Fruit fly (Drosophila melanogaster) whole organism, prepupa: Measurements from ENCODE around the gene MED19.

Experiments
- Blimp-1 ChIP-seq: fragments of 200-800 bp; sonication (Bioruptor generic); optimal IDR thresholded peaks from 3 replicates; lab custom pipeline; 2017; ENCODE audit warnings: missing biosample characterization, missing genetic modification characterization, mild to moderate bottlenecking, moderate library complexity, missing genetic modification reagents
- CG10669 ChIP-seq: fragments of 200-800 bp; sonication (Bioruptor generic); optimal IDR thresholded peaks from 3 replicates; lab custom pipeline; 2018; ENCODE audit warnings: missing biosample characterization, mild to moderate bottlenecking, missing genetic modification characterization, moderate library complexity
- CG11294 ChIP-seq: fragments of 200-800 bp; sonication (Bioruptor generic); IDR thresholded peaks from 2 replicates; pipeline ENCODE4 v1.3.6; 2022; ENCODE audit warnings: missing biosample characterization, missing genetic modification characterization
- CG11902 ChIP-seq: fragments of 200-800 bp; sonication (Bioruptor generic); optimal IDR thresholded peaks from 3 replicates; lab custom pipeline; 2016; ENCODE audit warnings: missing biosample characterization, missing genetic modification characterization
- CG15336 ChIP-seq: fragments of 200-800 bp; sonication (Bioruptor generic); IDR thresholded peaks from 2 replicates; pipeline ENCODE4 v1.3.6; 2022; ENCODE audit warnings: missing biosample characterization, missing genetic modification characterization
- CG1621 ChIP-seq: fragments of 200-800 bp; sonication (Bioruptor generic); optimal IDR thresholded peaks from 3 replicates; lab custom pipeline; 2018; ENCODE audit warnings: missing biosample characterization, mild to moderate bottlenecking, missing genetic modification characterization
- CG3032 ChIP-seq: fragments of 200-800 bp; optimal IDR thresholded peaks from 2 replicates; lab custom pipeline; 2019; ENCODE audit warnings: missing biosample characterization, mild to moderate bottlenecking, missing genetic modification characterization, moderate library complexity
- CG31627 ChIP-seq: fragments of 200-800 bp; sonication (Bioruptor generic); optimal IDR thresholded peaks from 3 replicates; lab custom pipeline; 2016; ENCODE audit warnings: missing biosample characterization, missing genetic modification characterization
- CG32006 ChIP-seq: fragments of 200-800 bp; sonication (Bioruptor generic); optimal IDR thresholded peaks from 3 replicates; lab custom pipeline; 2017; ENCODE audit warnings: missing biosample characterization, mild to moderate bottlenecking, missing genetic modification characterization
- CG34406 ChIP-seq: fragments of 200-800 bp; sonication (Bioruptor generic); optimal IDR thresholded peaks from 3 replicates; lab custom pipeline; 2016; ENCODE audit warnings: missing biosample characterization, missing genetic modification characterization
- CG3919 ChIP-seq: fragments of 200-800 bp; sonication (Bioruptor generic); optimal IDR thresholded peaks from 3 replicates; lab custom pipeline; 2016; ENCODE audit warnings: missing biosample characterization, missing genetic modification characterization
- CG6163 ChIP-seq: fragments of 200-800 bp; sonication (Bioruptor generic); IDR thresholded peaks from 3 replicates; pipeline ENCODE4 v1.3.6; 2022; ENCODE audit warnings: missing biosample characterization, missing genetic modification characterization
- CG6276 ChIP-seq: fragments of 200-800 bp; sonication (Bioruptor generic); optimal IDR thresholded peaks from 2 replicates; lab custom pipeline; 2017; ENCODE audit warnings: missing biosample characterization, mild to moderate bottlenecking, missing genetic modification characterization
- CG6792 ChIP-seq: fragments of 200-800 bp; sonication (Bioruptor generic); optimal IDR thresholded peaks from 3 replicates; lab custom pipeline; 2016; ENCODE audit warnings: missing biosample characterization, missing genetic modification characterization
- CG6808 ChIP-seq: fragments of 200-800 bp; sonication (Bioruptor generic); optimal IDR thresholded peaks from 3 replicates; lab custom pipeline; 2017; ENCODE audit warnings: missing biosample characterization, missing genetic modification characterization, mild to moderate bottlenecking, moderate library complexity, missing genetic modification reagents
- CG6854 ChIP-seq: fragments of 200-800 bp; sonication (Bioruptor generic); optimal IDR thresholded peaks from 2 replicates; lab custom pipeline; 2017; ENCODE audit warnings: missing biosample characterization, mild to moderate bottlenecking, missing genetic modification characterization
- CG8119 ChIP-seq: fragments of 200-800 bp; sonication (Bioruptor generic); IDR thresholded peaks from 3 replicates; pipeline ENCODE4 v1.3.6; 2022; ENCODE audit warnings: missing biosample characterization, missing genetic modification characterization
- CG8319 ChIP-seq: fragments of 200-800 bp; sonication (Bioruptor generic); optimal IDR thresholded peaks from 3 replicates; lab custom pipeline; 2016; ENCODE audit warnings: missing biosample characterization, missing genetic modification characterization
- CG8632 ChIP-seq: fragments of 200-800 bp; sonication (Bioruptor generic); optimal IDR thresholded peaks from 3 replicates; lab custom pipeline; 2016; ENCODE audit warnings: missing biosample characterization, missing genetic modification characterization
- CG9139 ChIP-seq: fragments of 200-800 bp; sonication (Bioruptor generic); optimal IDR thresholded peaks from 3 replicates; lab custom pipeline; 2017; ENCODE audit warnings: missing biosample characterization, mild to moderate bottlenecking, missing genetic modification characterization
- Eip75B ChIP-seq: fragments of 200-800 bp; sonication (Bioruptor generic); optimal IDR thresholded peaks from 3 replicates; lab custom pipeline; 2016; ENCODE audit warnings: missing biosample characterization, missing genetic modification characterization
- Eip78C ChIP-seq: fragments of 200-800 bp; sonication (Bioruptor generic); peaks from one replicate; lab custom pipeline; 2016; ENCODE audit warnings: missing biosample characterization, missing genetic modification characterization
- Eip93F ChIP-seq: fragments of 200-800 bp; sonication (Bioruptor generic); optimal IDR thresholded peaks from 2 replicates; lab custom pipeline; 2016; ENCODE audit warnings: missing biosample characterization, mild to moderate bottlenecking, missing genetic modification characterization
- Ets21C ChIP-seq: fragments of 200-800 bp; sonication (Bioruptor generic); optimal IDR thresholded peaks from 3 replicates; lab custom pipeline; 2016; ENCODE audit warnings: missing biosample characterization, missing genetic modification characterization
- Hr39 ChIP-seq: fragments of 200-800 bp; sonication (Bioruptor generic); optimal IDR thresholded peaks from 2 replicates; lab custom pipeline; 2016; ENCODE audit warnings: missing biosample characterization, missing genetic modification characterization
- Hr4 ChIP-seq: fragments of 200-800 bp; sonication (Bioruptor generic); optimal IDR thresholded peaks from 3 replicates; lab custom pipeline; 2016; ENCODE audit warnings: missing biosample characterization, missing genetic modification characterization
- Lpt ChIP-seq: fragments of 200-800 bp; sonication (Bioruptor generic); optimal IDR thresholded peaks from 3 replicates; lab custom pipeline; 2016; ENCODE audit warnings: missing biosample characterization, missing genetic modification characterization
- Met ChIP-seq: fragments of 200-800 bp; sonication (Bioruptor generic); optimal IDR thresholded peaks from 3 replicates; lab custom pipeline; 2016; ENCODE audit warnings: missing biosample characterization, missing genetic modification characterization
- Smox ChIP-seq: fragments of 200-800 bp; sonication (Bioruptor generic); optimal IDR thresholded peaks from 3 replicates; lab custom pipeline; 2016; ENCODE audit warnings: missing biosample characterization, missing genetic modification characterization
- Sox102F ChIP-seq: fragments of 200-800 bp; sonication (Bioruptor generic); optimal IDR thresholded peaks from 2 replicates; lab custom pipeline; 2016; ENCODE audit warnings: missing biosample characterization, mild to moderate bottlenecking, missing genetic modification characterization
- Sox14 ChIP-seq: fragments of 200-800 bp; sonication (Bioruptor generic); optimal IDR thresholded peaks from 3 replicates; lab custom pipeline; 2016; ENCODE audit warnings: missing biosample characterization, missing genetic modification characterization
- Sox15 ChIP-seq: fragments of 200-800 bp; sonication (Bioruptor generic); optimal IDR thresholded peaks from 3 replicates; lab custom pipeline; 2016; ENCODE audit warnings: missing biosample characterization, missing genetic modification characterization
- achi ChIP-seq: fragments of 200-800 bp; sonication (Bioruptor generic); optimal IDR thresholded peaks from 3 replicates; lab custom pipeline; 2016; ENCODE audit warnings: missing biosample characterization, missing genetic modification characterization
- acj6 ChIP-seq: fragments of 200-800 bp; sonication (Bioruptor generic); optimal IDR thresholded peaks from 3 replicates; lab custom pipeline; 2016; ENCODE audit warnings: missing biosample characterization, missing genetic modification characterization
- cyc ChIP-seq: fragments of 200-800 bp; sonication (Bioruptor generic); optimal IDR thresholded peaks from 3 replicates; lab custom pipeline; 2016; ENCODE audit warnings: missing biosample characterization, missing genetic modification characterization
- dac ChIP-seq: fragments of 200-800 bp; sonication (Bioruptor generic); optimal IDR thresholded peaks from 2 replicates; lab custom pipeline; 2017; ENCODE audit warnings: missing biosample characterization, mild to moderate bottlenecking, missing genetic modification characterization
- dsx ChIP-seq: fragments of 200-800 bp; optimal IDR thresholded peaks from 3 replicates; lab custom pipeline; 2019; ENCODE audit warnings: missing biosample characterization, mild to moderate bottlenecking, missing genetic modification characterization, moderate library complexity; ENCODE audit not compliant: poor library complexity, severe bottlenecking
- eg ChIP-seq: fragments of 200-800 bp; sonication (Bioruptor generic); IDR thresholded peaks from 3 replicates; pipeline ENCODE4 v1.3.6; 2022; ENCODE audit warnings: missing biosample characterization, missing genetic modification characterization
- esn ChIP-seq: fragments of 200-800 bp; sonication (Bioruptor generic); optimal IDR thresholded peaks from 2 replicates; lab custom pipeline; 2016; ENCODE audit warnings: missing biosample characterization, mild to moderate bottlenecking, missing genetic modification characterization, moderate library complexity
- fd59A ChIP-seq: fragments of 200-800 bp; sonication (Bioruptor generic); optimal IDR thresholded peaks from 2 replicates; lab custom pipeline; 2017; ENCODE audit warnings: missing biosample characterization, mild to moderate bottlenecking, missing genetic modification characterization, missing genetic modification reagents
- fkh ChIP-seq: fragments of 200-800 bp; sonication (Bioruptor generic); optimal IDR thresholded peaks from 3 replicates; lab custom pipeline; 2017; ENCODE audit warnings: missing biosample characterization, mild to moderate bottlenecking, missing genetic modification characterization, moderate library complexity
- lz ChIP-seq: fragments of 200-800 bp; sonication (Bioruptor generic); optimal IDR thresholded peaks from 3 replicates; lab custom pipeline; 2016; ENCODE audit warnings: missing biosample characterization, missing genetic modification characterization
- pdm3 ChIP-seq: fragments of 200-800 bp; sonication (Bioruptor generic); optimal IDR thresholded peaks from 3 replicates; lab custom pipeline; 2016; ENCODE audit warnings: missing biosample characterization, missing genetic modification characterization
- salr ChIP-seq, 2 experiments: fragments of 200-800 bp; sonication (Bioruptor generic); optimal IDR thresholded peaks; 3 replicates each; lab custom pipeline; 2016 to 2018; ENCODE audit warnings: missing biosample characterization in 2 of 2, missing genetic modification characterization in 2 of 2, mild to moderate bottlenecking in 1 of 2
- spab ChIP-seq: fragments of 200-800 bp; sonication (Bioruptor generic); optimal IDR thresholded peaks from 2 replicates; lab custom pipeline; 2017; ENCODE audit warnings: missing biosample characterization, mild to moderate bottlenecking, missing genetic modification characterization, missing genetic modification reagents
- svp ChIP-seq: fragments of 200-800 bp; sonication (Bioruptor generic); peaks from one replicate; lab custom pipeline; 2016; ENCODE audit warnings: missing biosample characterization, missing genetic modification characterization
- topi ChIP-seq: fragments of 200-800 bp; sonication (Bioruptor generic); optimal IDR thresholded peaks from 3 replicates; lab custom pipeline; 2016; ENCODE audit warnings: missing biosample characterization, missing genetic modification characterization

MED19 gene

dm6 chr3L:17842892-17843703, 3.2 kb downstream of the MED19 start, which contains the start of gene CG5567 (continued):
- TF ChIP-seq dsx (GFP tag; lab: Kevin White, UChicago) (no peak), Eip78C (GFP tag; lab: Kevin White, UChicago) (peak; percentile 56), Lpt (GFP tag; lab: Kevin White, UChicago) (no peak), fkh (GFP tag; lab: Kevin White, UChicago) (no peak), Blimp-1 (GFP tag; lab: Kevin White, UChicago) (no peak), acj6 (GFP tag; lab: Kevin White, UChicago) (no peak), CG34406 (GFP tag; lab: Kevin White, UChicago) (no peak), CG8119 (GFP tag; lab: Robert Waterston, UW) (no peak)

- TF ChIP-seq Sox15 (GFP tag; lab: Kevin White, UChicago) (no peak), dac (GFP tag; lab: Kevin White, UChicago) (no peak), CG3919 (GFP tag; lab: Kevin White, UChicago) (peak; percentile 18), CG8319 (GFP tag; lab: Kevin White, UChicago) (no peak), Ets21C (no peak), CG9139 (no peak), spab (no peak), Eip75B (no peak), Hr4 (GFP tag; lab: Kevin White, UChicago) (peak; percentile 13), fkh (GFP tag; lab: Kevin White, UChicago) (no peak), CG6163 (GFP tag; lab: Robert Waterston, UW) (no peak; the same call in 1 of the 3 replicates), CG15336 (GFP tag; lab: Robert Waterston, UW) (no peak), Lpt (GFP tag; lab: Kevin White, UChicago) (no peak), Eip78C (GFP tag; lab: Kevin White, UChicago) (peak; percentile 63), CG31627 (GFP tag; lab: Kevin White, UChicago) (no peak), CG34406 (GFP tag; lab: Kevin White, UChicago) (peak; percentile 3), fd59A (GFP tag; lab: Kevin White, UChicago) (no peak), CG11294 (no peak), CG6276 (GFP tag; lab: Kevin White, UChicago) (no peak), cyc (GFP tag; lab: Kevin White, UChicago) (no peak), Blimp-1 (GFP tag; lab: Kevin White, UChicago) (no peak), CG6854 (GFP tag; lab: Kevin White, UChicago) (no peak), CG10669 (GFP tag; lab: Kevin White, UChicago) (no peak), achi (GFP tag; lab: Kevin White, UChicago) (no peak), lz (GFP tag; lab: Kevin White, UChicago) (no peak), salr (GFP tag; optimal IDR thresholded peaks at IDR 0.05; lab: Kevin White, UChicago) (no peak), dsx (GFP tag; lab: Kevin White, UChicago) (no peak), svp (peak; percentile 95), esn (GFP tag; lab: Kevin White, UChicago) (no peak), topi (no peak), CG32006 (no peak), Hr39 (no peak), CG8119 (GFP tag; lab: Robert Waterston, UW) (no peak), CG3032 (tag; lab: Kevin White, UChicago) (no peak), Sox102F (GFP tag; lab: Kevin White, UChicago) (peak; percentile 48), Sox14 (peak; percentile 32), CG8632 (GFP tag; lab: Kevin White, UChicago) (peak; percentile 8), CG1621 (tag; lab: Kevin White, UChicago) (no peak), CG11902 (GFP tag; lab: Kevin White, UChicago) (no peak), Eip93F (GFP tag; lab: Kevin White, UChicago) (no peak), pdm3 (GFP tag; lab: Kevin White, UChicago) (peak; percentile 13), Smox (no peak), CG6808 (GFP tag; lab: Kevin White, UChicago) (no peak), CG6792 (GFP tag; lab: Kevin White, UChicago) (no peak), eg (GFP tag; lab: Robert Waterston, UW) (peak; percentile 6; the same call in 1 of the 3 replicates), Met (GFP tag; lab: Kevin White, UChicago) (peak; percentile 29)
Measured at dm6 chr3L:17841085-17841606, 5.2 kb downstream of the MED19 start, which contains the start of gene CG5577. Gene CG5577, minus strand, starts transcription at chr3L:17841427.
